Fruit fly (Drosophila melanogaster): Measurements from ENCODE around the gene RtcB.

RtcB gene

DNA sequence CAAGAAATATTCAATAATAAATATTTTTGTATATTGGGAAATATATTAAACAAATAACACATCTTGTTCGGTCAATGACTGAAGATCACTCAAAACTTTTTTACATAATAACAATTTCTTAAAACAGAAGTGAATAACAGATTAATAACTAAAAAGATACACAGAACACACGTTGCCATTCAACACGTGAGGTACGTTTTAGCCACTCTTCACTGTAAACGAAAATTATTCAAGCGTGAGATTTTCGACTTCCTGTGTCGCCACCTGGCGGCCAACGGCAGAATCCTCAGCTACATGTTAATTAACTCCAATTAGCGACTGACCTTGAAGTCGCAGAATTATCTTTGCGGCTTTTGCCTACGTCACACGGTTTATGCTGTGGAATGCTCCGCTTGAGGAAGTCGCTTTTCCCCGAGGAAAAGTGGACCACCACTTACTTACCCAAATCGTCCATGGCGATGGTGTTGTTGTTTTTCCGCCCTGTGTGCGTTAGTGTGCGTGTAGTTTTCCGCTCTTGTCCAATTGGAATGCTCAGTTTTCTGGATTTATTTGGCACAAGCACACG lies 4.6 kb upstream of the RtcB start (continued):
- TF ChIP-seq Blimp-1 (GFP tag; optimal IDR thresholded peaks at IDR 0.05) (no peak), Lpt (GFP tag; optimal IDR thresholded peaks at IDR 0.05) (no peak), OdsH (GFP tag; optimal IDR thresholded peaks at IDR 0.05) (peak; percentile 66), CG10631 (GFP tag; optimal IDR thresholded peaks at IDR 0.05) (peak; percentile 16), esn (GFP tag; optimal IDR thresholded peaks at IDR 0.05) (peak; percentile 73), CG8119 (GFP tag; IDR thresholded peaks at IDR 0.05) (peak; percentile 57; the same call in 2 of the 3 replicates), Sox14 (GFP tag; optimal IDR thresholded peaks at IDR 0.05) (peak; percentile 31), achi (GFP tag; optimal IDR thresholded peaks at IDR 0.05) (peak; percentile 51)

DNA sequence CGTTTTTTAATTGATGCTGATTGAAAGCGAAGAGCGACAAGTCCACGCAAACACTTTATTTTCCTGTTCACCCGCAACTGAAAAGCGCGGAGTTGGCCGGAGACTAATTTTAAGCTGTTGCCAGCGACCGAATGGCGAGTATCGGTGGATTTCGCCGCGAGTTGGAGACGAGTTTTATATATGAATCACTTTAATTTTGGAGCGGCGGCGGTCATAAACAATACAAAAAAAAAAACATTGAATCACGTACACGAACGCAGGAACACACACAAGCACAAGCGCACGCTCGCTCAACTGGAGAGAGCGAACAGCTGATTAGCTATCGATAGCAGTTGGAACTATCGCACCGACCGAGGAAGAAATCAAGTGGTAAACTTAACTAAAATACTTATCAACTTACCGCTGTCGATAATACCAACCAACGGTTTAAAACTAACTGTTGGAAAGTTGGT lies 4.1 kb upstream of the RtcB start, which contains the start of gene Pax:
Gene Pax (minus strand): TSS at position 267 of the 452 bp plus-strand sequence.
- TF ChIP-seq Eip75B (GFP tag; optimal IDR thresholded peaks at IDR 0.05) (peak; percentile 17), CG6808 (GFP tag; optimal IDR thresholded peaks at IDR 0.05) (peak; percentile 41), CG6854 (GFP tag; optimal IDR thresholded peaks at IDR 0.05) (peak; percentile 67), CG9139 (GFP tag; optimal IDR thresholded peaks at IDR 0.05) (peak; percentile 43), CG8119 (GFP tag; IDR thresholded peaks at IDR 0.05) (peak; percentile 60; the same call in 2 of the 3 replicates), CG6163 (GFP tag; IDR thresholded peaks at IDR 0.05) (peak; percentile 77), acj6 (GFP tag; optimal IDR thresholded peaks at IDR 0.05) (no peak), net (GFP tag; optimal IDR thresholded peaks at IDR 0.05) (peak; percentile 8), Smox (GFP tag; optimal IDR thresholded peaks at IDR 0.05) (no peak), CG6276 (GFP tag; optimal IDR thresholded peaks at IDR 0.05) (peak; percentile 16), dsx (GFP tag; optimal IDR thresholded peaks at IDR 0.05; ENCODE audit: poor library complexity, severe bottlenecking) (no peak), CG4318 (GFP tag; optimal IDR thresholded peaks at IDR 0.05) (no peak), CG7368 (GFP tag; optimal IDR thresholded peaks at IDR 0.05) (peak; percentile 31), CG16779 (tag; optimal IDR thresholded peaks at IDR 0.05) (peak; percentile 43), eg (GFP tag; IDR thresholded peaks at IDR 0.05) (peak; percentile 52; the same call in 1 of the 3 replicates), CG11294 (GFP tag; IDR thresholded peaks at IDR 0.05) (no peak), CG34406 (GFP tag; optimal IDR thresholded peaks at IDR 0.05) (no peak), Eip78C (GFP tag) (peak; percentile 77), ss (GFP tag; optimal IDR thresholded peaks at IDR 0.05) (peak; percentile 50 to 68), CG1621 (tag; optimal IDR thresholded peaks at IDR 0.05) (peak; percentile 9)

DNA sequence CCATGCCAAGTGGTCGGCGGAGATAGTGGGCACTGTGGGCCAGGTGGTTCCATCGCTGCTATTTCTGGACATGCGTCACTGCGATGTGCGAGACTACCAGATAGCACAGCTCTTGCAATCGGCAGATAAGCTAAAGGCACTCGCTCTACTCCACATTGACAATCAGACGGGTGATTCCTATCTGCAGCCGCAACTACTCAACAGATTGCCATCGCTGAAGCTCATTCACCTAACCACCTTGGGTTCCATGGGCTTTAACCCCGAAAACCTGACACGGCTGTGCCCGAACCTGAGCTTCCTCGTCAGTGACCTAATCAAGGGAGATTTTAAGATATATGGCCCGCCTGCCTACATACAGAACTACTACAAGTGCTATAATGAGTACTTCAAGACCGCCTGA lies 712 bp upstream of the RtcB start:
- TF ChIP-seq CG11294 (GFP tag; IDR thresholded peaks at IDR 0.05) (no peak), Sox14 (GFP tag; optimal IDR thresholded peaks at IDR 0.05) (no peak), Blimp-1 (GFP tag; optimal IDR thresholded peaks at IDR 0.05) (no peak), CG7368 (GFP tag; optimal IDR thresholded peaks at IDR 0.05) (no peak), Eip78C (GFP tag) (peak; percentile 23), CG32006 (GFP tag; optimal IDR thresholded peaks at IDR 0.05) (no peak), Ets21C (GFP tag; optimal IDR thresholded peaks at IDR 0.05) (no peak), CG6792 (GFP tag; optimal IDR thresholded peaks at IDR 0.05) (no peak)

DNA sequence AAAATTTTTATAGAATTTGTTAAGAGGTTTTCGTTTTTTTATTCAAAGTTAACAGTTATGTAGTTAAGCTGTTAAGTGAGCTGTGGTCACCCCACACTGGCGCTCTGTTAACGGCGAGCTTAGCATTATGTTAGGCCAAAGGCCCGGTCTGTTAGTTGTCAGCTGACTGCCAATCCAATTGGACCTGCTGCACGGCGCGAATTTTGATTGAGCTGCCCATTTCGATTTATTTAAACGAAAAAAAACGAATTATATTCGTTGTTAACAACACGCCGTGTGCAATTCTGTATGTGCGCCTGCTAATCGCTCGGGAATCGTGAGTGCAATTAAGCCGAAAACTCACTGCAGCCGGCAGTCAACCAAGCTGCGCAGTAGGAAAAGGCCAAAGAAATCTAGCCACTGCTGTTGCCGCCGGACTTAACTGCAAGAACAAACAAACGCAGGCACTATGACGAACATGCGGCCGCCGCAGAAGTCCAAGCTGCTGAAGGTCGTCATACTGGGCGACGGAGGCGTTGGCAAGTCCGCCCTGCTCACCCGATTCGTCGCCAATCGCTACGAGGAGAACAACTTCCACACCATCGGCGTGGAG lies 2.1 kb downstream of the RtcB start, which contains the start of gene Rab9:
Gene Rab9 (plus strand): TSS at position 151 of the 592 bp plus-strand sequence.
- TF ChIP-seq Smox (GFP tag; optimal IDR thresholded peaks at IDR 0.05) (no peak), CG31627 (GFP tag; optimal IDR thresholded peaks at IDR 0.05) (no peak), dsx (GFP tag; optimal IDR thresholded peaks at IDR 0.05; ENCODE audit: poor library complexity, severe bottlenecking) (no peak)

DNA sequence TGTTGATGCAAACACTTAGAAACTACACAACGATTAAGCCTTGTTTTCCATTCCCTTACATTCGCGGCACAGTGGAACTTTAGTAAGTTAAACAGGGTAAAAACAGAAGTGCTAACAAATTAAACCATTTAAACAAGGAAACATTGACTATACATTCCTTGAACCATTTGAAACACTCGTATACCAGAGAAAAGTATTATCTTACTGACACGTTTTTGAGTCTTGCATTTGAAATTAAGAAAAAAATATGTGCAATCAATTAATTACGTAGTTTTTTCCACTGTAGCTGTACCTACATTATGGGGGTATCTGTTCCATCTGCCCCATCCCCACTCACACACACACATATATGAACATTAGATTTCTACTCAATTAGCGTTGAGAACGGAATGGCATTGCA lies 2.8 kb downstream of the RtcB start:
- TF ChIP-seq CG15336 (GFP tag; IDR thresholded peaks at IDR 0.05) (peak; percentile 53), Lpt (GFP tag; optimal IDR thresholded peaks at IDR 0.05) (peak; percentile 6), Eip78C (GFP tag) (peak; percentile 66), OdsH (GFP tag; optimal IDR thresholded peaks at IDR 0.05) (peak; percentile 3), Eip93F (GFP tag; optimal IDR thresholded peaks at IDR 0.05) (no peak), CG16779 (tag; optimal IDR thresholded peaks at IDR 0.05) (no peak), Hr4 (GFP tag; optimal IDR thresholded peaks at IDR 0.05) (peak; percentile 45), CG8119 (GFP tag; IDR thresholded peaks at IDR 0.05) (peak; percentile 43; the same call in 1 of the 3 replicates), fkh (GFP tag; optimal IDR thresholded peaks at IDR 0.05) (peak; percentile 8), Sox14 (GFP tag; optimal IDR thresholded peaks at IDR 0.05) (no peak), CG32006 (GFP tag; optimal IDR thresholded peaks at IDR 0.05) (peak; percentile 57), Ets96B (tag; optimal IDR thresholded peaks at IDR 0.05) (no peak), eg (GFP tag; IDR thresholded peaks at IDR 0.05) (0 out of 3 replicates have a peak, but pooled peaks have one; percentile 33)

Data from whole organism, prepupa.